Worm (Caenorhabditis elegans) whole organism, L2 larva: Measurements from ENCODE around the gene srw-23.

Experiments
- F13H6.1 ChIP-seq: sonication (generic microtip); optimal IDR thresholded peaks from 2 replicates; lab custom pipeline; 2016; ENCODE audit warnings: missing genetic modification characterization, missing compliant biosample characterization
- R02D3.7 ChIP-seq: fragments of 150-350 bp; optimal IDR thresholded peaks from 2 replicates; lab custom pipeline; 2014; ENCODE audit warnings: missing biosample characterization, missing genetic modification characterization
- Y55F3AM.14 ChIP-seq: fragments of 200-800 bp; sonication (Bioruptor generic); optimal IDR thresholded peaks from 2 replicates; lab custom pipeline; 2018; ENCODE audit warnings: mild to moderate bottlenecking, missing genetic modification characterization, missing compliant biosample characterization
- ZK546.5 ChIP-seq: sonication (generic microtip); optimal IDR thresholded peaks from 2 replicates; lab custom pipeline; 2017; ENCODE audit warnings: missing biosample characterization, missing genetic modification characterization
- alr-1 ChIP-seq: fragments of 150-350 bp; optimal IDR thresholded peaks from 2 replicates; lab custom pipeline; 2014; ENCODE audit warnings: missing biosample characterization, missing genetic modification characterization
- aly-2 ChIP-seq: fragments of 150-350 bp; optimal IDR thresholded peaks from 2 replicates; lab custom pipeline; 2014; ENCODE audit warnings: missing biosample characterization, missing genetic modification characterization
- ama-1 ChIP-seq: fragments of 150-350 bp; optimal IDR thresholded peaks from 2 replicates; lab custom pipeline; 2018; ENCODE audit warnings: inconsistent platforms
- blmp-1 ChIP-seq: sonication (generic microtip); optimal IDR thresholded peaks from 2 replicates; lab custom pipeline; 2017; ENCODE audit warnings: missing genetic modification characterization, mild to moderate bottlenecking, missing compliant biosample characterization, antibody characterized with exemption, moderate library complexity; ENCODE audit not compliant: insufficient read depth
- ceh-16 ChIP-seq: fragments of 150-350 bp; optimal IDR thresholded peaks from 2 replicates; lab custom pipeline; 2014; ENCODE audit warnings: missing biosample characterization, missing genetic modification characterization
- ceh-82 ChIP-seq: fragments of 150-350 bp; optimal IDR thresholded peaks from 2 replicates; lab custom pipeline; 2014; ENCODE audit warnings: missing biosample characterization, missing genetic modification characterization
- dmd-4 ChIP-seq: sonication (generic microtip); optimal IDR thresholded peaks from 2 replicates; lab custom pipeline; 2017; ENCODE audit warnings: missing biosample characterization, missing genetic modification characterization
- egl-27 ChIP-seq: sonication (generic microtip); optimal IDR thresholded peaks from 3 replicates; lab custom pipeline; 2017; ENCODE audit warnings: missing biosample characterization, missing genetic modification reagents, missing genetic modification characterization
- elt-1 ChIP-seq: fragments of 150-350 bp; optimal IDR thresholded peaks from 2 replicates; lab custom pipeline; 2014; ENCODE audit warnings: missing biosample characterization, missing genetic modification characterization
- elt-3 ChIP-seq: sonication (generic microtip); optimal IDR thresholded peaks from 2 replicates; lab custom pipeline; 2017; ENCODE audit warnings: missing biosample characterization, missing genetic modification characterization
- gmeb-1 ChIP-seq: fragments of 150-350 bp; optimal IDR thresholded peaks from 2 replicates; lab custom pipeline; 2014; ENCODE audit warnings: missing biosample characterization, missing genetic modification characterization
- lin-11 ChIP-seq: fragments of 150-350 bp; sonication (generic microtip); optimal IDR thresholded peaks from 2 replicates; lab custom pipeline; 2014; ENCODE audit warnings: missing biosample characterization, missing genetic modification characterization, inconsistent platforms, mixed read lengths
- lin-39 ChIP-seq: fragments of 150-350 bp; optimal IDR thresholded peaks from 2 replicates; lab custom pipeline; 2014; ENCODE audit warnings: missing biosample characterization, missing genetic modification reagents, missing genetic modification characterization
- lsy-2 ChIP-seq, 2 experiments: fragments of 150-350 bp in 1 of 2; sonication (generic microtip) in 1 of 2; optimal IDR thresholded peaks; 2 replicates each; lab custom pipeline; 2014 to 2017; ENCODE audit warnings: missing biosample characterization in 2 of 2, missing genetic modification characterization in 2 of 2
- mab-5 ChIP-seq: fragments of 150-350 bp; optimal IDR thresholded peaks from 2 replicates; lab custom pipeline; 2014; ENCODE audit warnings: missing biosample characterization, missing genetic modification characterization
- mdl-1 ChIP-seq, 2 experiments: fragments of 150-350 bp in 1 of 2; sonication (generic microtip) in 1 of 2; optimal IDR thresholded peaks; 2 replicates each; lab custom pipeline; 2017; ENCODE audit warnings: missing biosample characterization in 2 of 2, missing genetic modification characterization in 2 of 2
- nhr-10 ChIP-seq: sonication (generic microtip); optimal IDR thresholded peaks from 2 replicates; lab custom pipeline; 2017; ENCODE audit warnings: missing biosample characterization, missing genetic modification characterization
- nhr-11 ChIP-seq: fragments of 150-350 bp; optimal IDR thresholded peaks from 2 replicates; lab custom pipeline; 2014; ENCODE audit warnings: missing biosample characterization, missing genetic modification characterization
- nhr-12 ChIP-seq: fragments of 150-350 bp; optimal IDR thresholded peaks from 2 replicates; lab custom pipeline; 2014; ENCODE audit warnings: missing biosample characterization, missing genetic modification characterization
- nhr-21 ChIP-seq: fragments of 150-350 bp; optimal IDR thresholded peaks from 2 replicates; lab custom pipeline; 2014; ENCODE audit warnings: missing biosample characterization, missing genetic modification characterization
- nhr-23 ChIP-seq: fragments of 150-350 bp; optimal IDR thresholded peaks from 2 replicates; lab custom pipeline; 2014; ENCODE audit warnings: missing biosample characterization, missing genetic modification reagents, missing genetic modification characterization
- nhr-25 ChIP-seq: fragments of 150-350 bp; sonication (generic microtip); optimal IDR thresholded peaks from 3 replicates; lab custom pipeline; 2014; ENCODE audit warnings: missing biosample characterization, missing genetic modification characterization
- nhr-77 ChIP-seq: fragments of 150-350 bp; optimal IDR thresholded peaks from 2 replicates; lab custom pipeline; 2014; ENCODE audit warnings: missing biosample characterization, missing genetic modification characterization
- peb-1 ChIP-seq: fragments of 150-350 bp; optimal IDR thresholded peaks from 2 replicates; lab custom pipeline; 2014; ENCODE audit warnings: missing biosample characterization, missing genetic modification characterization
- sem-4 ChIP-seq: fragments of 150-350 bp; optimal IDR thresholded peaks from 2 replicates; lab custom pipeline; 2014; ENCODE audit warnings: missing biosample characterization, missing genetic modification reagents, missing genetic modification characterization
- skn-1 ChIP-seq: sonication (generic microtip); optimal IDR thresholded peaks from 2 replicates; lab custom pipeline; 2017; ENCODE audit warnings: missing biosample characterization, missing genetic modification characterization
- sma-3 ChIP-seq: sonication (generic microtip); optimal IDR thresholded peaks from 2 replicates; lab custom pipeline; 2016; ENCODE audit warnings: missing genetic modification reagents, missing genetic modification characterization, missing compliant biosample characterization
- sma-9 ChIP-seq, 2 experiments: fragments of 150-350 bp in 1 of 2; sonication (generic microtip) in 1 of 2; optimal IDR thresholded peaks; 2 replicates each; lab custom pipeline; 2014 to 2016; ENCODE audit warnings: missing genetic modification characterization in 2 of 2, mild to moderate bottlenecking in 1 of 2, missing biosample characterization in 1 of 2, missing compliant biosample characterization in 1 of 2, missing genetic modification reagents in 1 of 2, moderate library complexity in 1 of 2
- unc-55 ChIP-seq: fragments of 150-350 bp; sonication (generic microtip); optimal IDR thresholded peaks from 3 replicates; lab custom pipeline; 2014; ENCODE audit warnings: missing biosample characterization, missing genetic modification reagents, missing genetic modification characterization
- unc-62 ChIP-seq: fragments of 150-350 bp; optimal IDR thresholded peaks from 2 replicates; lab custom pipeline; 2014; ENCODE audit warnings: missing biosample characterization, missing genetic modification reagents, missing genetic modification characterization
- zag-1 ChIP-seq: fragments of 150-350 bp; optimal IDR thresholded peaks from 2 replicates; lab custom pipeline; 2014; ENCODE audit warnings: missing biosample characterization, missing genetic modification characterization
- ztf-1 ChIP-seq: fragments of 200-800 bp; sonication (Bioruptor generic); conservative IDR thresholded peaks from 2 replicates; pipeline ENCODE4 v1.3.6; 2022; ENCODE audit warnings: missing genetic modification characterization, missing compliant biosample characterization
- ztf-4 ChIP-seq: fragments of 150-350 bp; optimal IDR thresholded peaks from 2 replicates; lab custom pipeline; 2014; ENCODE audit warnings: missing biosample characterization, missing genetic modification characterization

srw-23 gene

DNA sequence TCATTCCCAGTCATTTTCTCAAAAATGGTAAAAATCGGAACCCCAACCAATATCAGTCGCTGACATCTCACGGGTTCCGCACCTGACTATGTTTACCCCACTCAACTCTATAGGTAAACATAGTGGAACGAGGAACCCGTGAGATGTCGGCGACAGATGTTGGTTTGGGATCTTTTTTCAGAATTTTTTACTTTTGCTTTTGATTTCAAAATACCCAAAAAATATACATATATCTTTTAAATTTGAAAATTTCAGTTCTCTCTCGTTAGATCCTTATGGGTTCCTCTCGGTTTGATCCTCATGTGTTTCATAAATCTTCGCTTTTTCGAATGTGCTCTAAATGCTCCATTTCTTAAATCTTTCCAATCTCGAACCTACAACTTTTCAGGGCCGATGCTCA lies at the start of gene srw-23:
TSS of gene srw-23 (plus strand) at position 301 of the 400 bp plus-strand sequence.
- TF ChIP-seq R02D3.7 (no peak), gmeb-1 (tag; lab: Kevin White, UChicago) (no peak), ceh-82 (tag; lab: Kevin White, UChicago) (no peak), dmd-4 (tag; lab: Kevin White, UChicago) (no peak), egl-27 (tag; lab: Kevin White, UChicago) (no peak), unc-55 (no peak), skn-1 (tag; lab: Kevin White, UChicago) (no peak)

DNA sequence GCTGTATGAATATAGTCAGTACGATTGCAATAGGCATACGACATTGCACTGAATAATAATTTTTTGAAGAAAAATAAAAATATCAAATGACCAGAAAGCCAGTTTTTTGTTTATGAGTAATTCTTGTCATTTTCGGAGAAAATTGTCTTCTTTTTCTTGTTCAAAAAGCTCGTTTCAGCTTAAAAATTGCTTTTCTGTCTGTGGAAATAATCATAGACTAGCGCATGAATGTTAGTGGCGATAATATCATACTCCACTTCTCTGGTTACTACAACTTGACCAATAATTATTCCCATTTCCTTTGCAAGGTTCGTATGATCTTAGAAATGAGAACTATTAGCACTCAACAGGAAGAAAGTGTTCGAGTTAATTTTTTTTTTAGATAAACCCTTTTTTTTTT lies 46.3 kb upstream of the srw-23 start, which contains the start of gene srh-216:
TSS of gene srh-216 (minus strand) at position 101 of the 400 bp plus-strand sequence.
- no peak for TF ChIP-seq nhr-11 (tag; lab: Kevin White, UChicago)
- no peak for TF ChIP-seq sma-9 (GFP tag; optimal IDR thresholded peaks at IDR 0.05; lab: Kevin White, UChicago)
- no peak for TF ChIP-seq sma-9 (tag; optimal IDR thresholded peaks at IDR 0.05; lab: Kevin White, UChicago)
- TF ChIP-seq ceh-82 (tag; lab: Kevin White, UChicago): no peak
- no peak for TF ChIP-seq unc-62 (GFP tag; lab: Kevin White, UChicago)
- no peak for TF ChIP-seq ama-1
- TF ChIP-seq sma-3 (GFP tag; lab: Kevin White, UChicago): no peak
- TF ChIP-seq mab-5 (tag; lab: Kevin White, UChicago): no peak
- TF ChIP-seq mdl-1 (tag; optimal IDR thresholded peaks at IDR 0.05; lab: Kevin White, UChicago): no peak
- TF ChIP-seq F13H6.1 (tag; lab: Kevin White, UChicago): no peak
- TF ChIP-seq aly-2: no peak
- TF ChIP-seq elt-3: no peak
- no peak for TF ChIP-seq nhr-12
- no peak for TF ChIP-seq zag-1 (tag; lab: Kevin White, UChicago)
- TF ChIP-seq ceh-16 (tag; lab: Kevin White, UChicago): no peak
- TF ChIP-seq lin-39 (tag; lab: Kevin White, UChicago): no peak
- TF ChIP-seq blmp-1: no peak
- no peak for TF ChIP-seq ztf-1 (GFP tag; lab: Robert Waterston, UW)
- TF ChIP-seq dmd-4 (tag; lab: Kevin White, UChicago): no peak
- TF ChIP-seq nhr-77 (tag; lab: Kevin White, UChicago): no peak

DNA sequence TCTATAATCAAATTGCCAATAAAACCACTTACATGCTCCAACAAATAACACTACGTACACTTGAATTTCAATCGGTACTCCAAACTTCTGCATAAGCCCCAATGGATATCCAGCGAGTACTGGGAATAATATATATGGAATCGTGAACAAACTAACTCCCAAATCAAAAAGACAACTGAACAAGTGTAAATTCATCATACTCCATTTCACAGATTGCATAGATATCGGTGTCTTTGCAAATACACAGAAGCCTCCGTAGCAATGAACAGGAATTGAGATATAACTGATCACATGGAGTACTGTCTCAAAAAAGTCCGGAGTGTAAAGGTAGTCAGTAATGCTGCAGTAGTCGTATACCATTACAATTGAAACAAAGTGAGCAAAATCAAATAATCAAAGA lies 44.3 kb upstream of the srw-23 start, which contains the start of gene srh-214:
TSS of gene srh-214 (minus strand) at position 360 of the 400 bp plus-strand sequence.
- no peak for TF ChIP-seq sem-4 (tag; lab: Kevin White, UChicago)
- no peak for TF ChIP-seq peb-1 (tag; lab: Kevin White, UChicago)
- no peak for TF ChIP-seq nhr-23 (tag; lab: Kevin White, UChicago)

- TF ChIP-seq nhr-21 (tag; lab: Kevin White, UChicago): no peak
- no peak for TF ChIP-seq lsy-2 (tag; optimal IDR thresholded peaks at IDR 0.05; lab: Kevin White, UChicago)
- no peak for TF ChIP-seq lin-11 (tag; lab: Kevin White, UChicago)
- TF ChIP-seq gmeb-1 (tag; lab: Kevin White, UChicago): no peak
- no peak for TF ChIP-seq ama-1
- no peak for TF ChIP-seq aly-2
- TF ChIP-seq ztf-1 (GFP tag; lab: Robert Waterston, UW): no peak
- no peak for TF ChIP-seq nhr-25
- TF ChIP-seq ceh-82 (tag; lab: Kevin White, UChicago): no peak
- TF ChIP-seq egl-27 (tag; lab: Kevin White, UChicago): no peak
- TF ChIP-seq alr-1 (tag; lab: Kevin White, UChicago): no peak
These were observed 42.4 kb upstream of the srw-23 start for ce11 chrV:16831310-16831709.

DNA sequence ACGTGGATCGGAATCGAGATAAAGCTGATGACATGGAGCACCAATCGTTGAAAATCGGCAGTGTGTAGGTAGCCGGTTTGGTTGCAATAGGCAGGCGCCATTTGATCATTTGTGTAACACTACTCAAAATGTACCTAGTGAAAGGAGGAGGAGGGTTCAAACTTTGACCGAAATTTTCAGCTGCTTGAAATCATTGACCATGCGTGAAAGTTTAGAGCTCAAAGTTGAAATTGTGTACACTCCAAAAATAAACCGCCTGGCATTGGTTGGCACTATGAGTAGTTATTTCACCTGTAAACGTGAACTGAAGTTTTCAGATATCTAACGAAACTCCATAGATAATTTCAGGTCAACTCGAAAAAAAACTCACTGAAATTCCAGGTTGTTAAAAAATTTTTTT lies 41.8 kb upstream of the srw-23 start, which contains the start of gene srh-215:
TSS of gene srh-215 (minus strand) at position 101 of the 400 bp plus-strand sequence.
- TF ChIP-seq ztf-4 (tag; lab: Kevin White, UChicago) (no peak), Y55F3AM.14 (no peak), nhr-77 (tag; lab: Kevin White, UChicago) (no peak), nhr-10 (tag; lab: Kevin White, UChicago) (no peak), ceh-82 (tag; lab: Kevin White, UChicago) (no peak), ztf-1 (GFP tag; lab: Robert Waterston, UW) (no peak), aly-2 (no peak), elt-1 (no peak), ZK546.5 (tag; lab: Kevin White, UChicago) (no peak)
